Worm (Caenorhabditis elegans) whole organism, young adult: ENCODE measurements around the gene W03D2.9.

Experiments
- K11D2.4 ChIP-seq: fragments of 200-800 bp; sonication (Bioruptor generic); IDR thresholded peaks from 2 replicates; pipeline ENCODE4 v1.3.6; 2022; ENCODE audit warnings: missing genetic modification reagents, missing genetic modification characterization, missing compliant biosample characterization
- madf-10 ChIP-seq: sonication (generic microtip); optimal IDR thresholded peaks from 2 replicates; lab custom pipeline; 2016; ENCODE audit warnings: mild to moderate bottlenecking, missing genetic modification characterization, missing compliant biosample characterization
- unc-130 ChIP-seq: sonication (generic microtip); optimal IDR thresholded peaks from 2 replicates; lab custom pipeline; 2016; ENCODE audit warnings: missing genetic modification reagents, missing genetic modification characterization, missing compliant biosample characterization
- unc-62 ChIP-seq: fragments of 150-350 bp; optimal IDR thresholded peaks from 2 replicates; lab custom pipeline; 2014; ENCODE audit warnings: missing biosample characterization, missing genetic modification reagents, missing genetic modification characterization
- zfh-2 ChIP-seq: fragments of 200-800 bp; sonication (Bioruptor generic); conservative IDR thresholded peaks from 2 replicates; pipeline ENCODE4 v1.3.6; 2022; ENCODE audit warnings: missing genetic modification reagents, missing genetic modification characterization, missing compliant biosample characterization
- zim-3 ChIP-seq: sonication (generic microtip); optimal IDR thresholded peaks from 2 replicates; lab custom pipeline; 2017; ENCODE audit warnings: mild to moderate bottlenecking, missing genetic modification characterization, moderate library complexity, missing compliant biosample characterization

DNA sequence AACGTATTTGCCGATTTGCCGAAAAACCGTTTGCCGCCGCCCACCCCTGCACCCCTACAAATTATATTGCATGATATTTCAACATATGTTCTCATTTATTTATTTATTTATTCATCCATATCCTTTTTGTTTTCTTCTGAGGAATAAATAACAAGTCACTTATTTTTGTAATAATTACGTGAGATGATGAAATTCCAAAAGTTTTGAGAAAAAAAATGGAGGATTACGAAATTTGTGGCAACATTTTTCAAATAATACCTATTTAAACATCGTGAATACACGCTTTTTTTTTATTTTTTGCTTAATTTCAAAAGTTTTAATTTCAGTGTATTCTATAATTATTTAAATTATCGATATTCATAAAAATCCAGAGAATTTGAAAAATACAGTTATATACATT, 22.4 kb upstream of the W03D2.9 start:
- TF ChIP-seq unc-130 (GFP tag; lab: Kevin White, UChicago) (no peak), zim-3 (tag; lab: Kevin White, UChicago) (no peak), unc-62 (GFP tag; lab: Kevin White, UChicago) (no peak), madf-10 (tag; lab: Kevin White, UChicago) (no peak), K11D2.4 (GFP tag; lab: Robert Waterston, UW) (no peak), zfh-2 (no peak)
